Worm (Caenorhabditis elegans): Measurements from ENCODE around the gene C49F5.8.

The C49F5.8 gene

ce11 chrX:11959838-11960237 lies at the start of gene C49F5.8:
Gene C49F5.8, plus strand, starts transcription at chrX:11960138.
- TF ChIP-seq flh-1 (GFP tag; optimal IDR thresholded peaks at IDR 0.05) (no peak), M03D4.4 (tag; optimal IDR thresholded peaks at IDR 0.05) (no peak), blmp-1 (tag; optimal IDR thresholded peaks at IDR 0.05) (no peak), snpc-4 (tag; optimal IDR thresholded peaks at IDR 0.05) (no peak), sem-2 (GFP tag; optimal IDR thresholded peaks at IDR 0.05) (no peak), ztf-11 (tag; optimal IDR thresholded peaks at IDR 0.05) (no peak)

ce11 chrX:11913824-11914223 lies 46.1 kb upstream of the C49F5.8 start, which contains the start of gene Y62H9A.12:
Gene Y62H9A.12, plus strand, starts transcription at chrX:11914124.
- TF ChIP-seq elt-1 (tag; optimal IDR thresholded peaks at IDR 0.05; ENCODE audit: borderline replicate concordance, insufficient read depth) (no peak), pha-4 (tag; optimal IDR thresholded peaks at IDR 0.05) (no peak), tbx-8 (GFP tag; optimal IDR thresholded peaks at IDR 0.05) (no peak), unc-62 (GFP tag; optimal IDR thresholded peaks at IDR 0.05) (no peak), nhr-76 (tag; optimal IDR thresholded peaks at IDR 0.05) (no peak), ces-1 (GFP tag; optimal IDR thresholded peaks at IDR 0.05) (no peak), lin-13 (tag; optimal IDR thresholded peaks at IDR 0.05) (no peak), nhr-237 (tag; optimal IDR thresholded peaks at IDR 0.05) (no peak), nhr-12 (tag; optimal IDR thresholded peaks at IDR 0.05) (no peak), ceh-43 (GFP tag; optimal IDR thresholded peaks at IDR 0.05) (no peak), snpc-4 (tag; optimal IDR thresholded peaks at IDR 0.05) (no peak), mls-2 (tag; optimal IDR thresholded peaks at IDR 0.05) (no peak), flh-1 (GFP tag; optimal IDR thresholded peaks at IDR 0.05) (no peak), ham-2 (GFP tag; optimal IDR thresholded peaks at IDR 0.05) (no peak), lsy-2 (tag; optimal IDR thresholded peaks at IDR 0.05) (no peak), elt-3 (tag; optimal IDR thresholded peaks at IDR 0.05) (no peak), bed-3 (GFP tag; optimal IDR thresholded peaks at IDR 0.05) (no peak), cnd-1 (tag; optimal IDR thresholded peaks at IDR 0.05) (no peak), nhr-28 (tag; optimal IDR thresholded peaks at IDR 0.05) (no peak)

ce11 chrX:11916705-11917104 lies 43.2 kb upstream of the C49F5.8 start, which contains the start of gene Y62H9A.13:
Gene Y62H9A.13, plus strand, starts transcription at chrX:11917005.
- no peak for TF ChIP-seq flh-1 (GFP tag; optimal IDR thresholded peaks at IDR 0.05)
- TF ChIP-seq tbx-8 (GFP tag; optimal IDR thresholded peaks at IDR 0.05) = no peak
- TF ChIP-seq sptf-1 (tag; optimal IDR thresholded peaks at IDR 0.05) = no peak
- no peak for TF ChIP-seq ztf-11 (tag; optimal IDR thresholded peaks at IDR 0.05)
- no peak for TF ChIP-seq lsy-2 (tag; optimal IDR thresholded peaks at IDR 0.05)

ce11 chrX:11917994-11918393 lies 41.9 kb upstream of the C49F5.8 start, which contains the start of gene Y62H9A.16:
Gene Y62H9A.16, plus strand, starts transcription at chrX:11918294.
- TF ChIP-seq lin-32 (GFP tag; optimal IDR thresholded peaks at IDR 0.05) = no peak
- no peak for TF ChIP-seq nhr-2 (tag; optimal IDR thresholded peaks at IDR 0.05)
- TF ChIP-seq unc-120 (tag; optimal IDR thresholded peaks at IDR 0.05; ENCODE audit: poor library complexity, severe bottlenecking) = no peak
- no peak for TF ChIP-seq hlh-1 (tag; optimal IDR thresholded peaks at IDR 0.05)
- no peak for TF ChIP-seq unc-39 (tag; optimal IDR thresholded peaks at IDR 0.05)
- no peak for TF ChIP-seq ceh-83 (GFP tag; optimal IDR thresholded peaks at IDR 0.05)
- no peak for TF ChIP-seq unc-62 (GFP tag; optimal IDR thresholded peaks at IDR 0.05)
- no peak for TF ChIP-seq nhr-12 (tag; optimal IDR thresholded peaks at IDR 0.05)
- no peak for TF ChIP-seq ham-2 (GFP tag; optimal IDR thresholded peaks at IDR 0.05)
- no peak for TF ChIP-seq blmp-1 (tag; optimal IDR thresholded peaks at IDR 0.05)

- TF ChIP-seq cnd-1 (tag; optimal IDR thresholded peaks at IDR 0.05) (no peak), nhr-2 (tag; optimal IDR thresholded peaks at IDR 0.05) (no peak), drap-1 (GFP tag; optimal IDR thresholded peaks at IDR 0.05) (no peak), M03D4.4 (tag; optimal IDR thresholded peaks at IDR 0.05) (no peak), elt-1 (tag; optimal IDR thresholded peaks at IDR 0.05; ENCODE audit: borderline replicate concordance, insufficient read depth) (no peak), ztf-11 (tag; optimal IDR thresholded peaks at IDR 0.05) (no peak), lin-13 (tag; optimal IDR thresholded peaks at IDR 0.05) (no peak), ceh-39 (tag; optimal IDR thresholded peaks at IDR 0.05) (no peak), hlh-1 (tag; optimal IDR thresholded peaks at IDR 0.05) (no peak), mep-1 (tag; optimal IDR thresholded peaks at IDR 0.05) (no peak)
These were observed 39.1 kb upstream of the C49F5.8 start, which contains the start of gene Y62H9A.14 for ce11 chrX:11920723-11921283. Gene Y62H9A.14, plus strand, starts transcription at chrX:11921233.

All from whole organism, mixed stage, embryonic.